Worm (Caenorhabditis elegans) whole organism, L2 larva: ENCODE data around the gene C52D10.3.

Experiments used
- C34F6.9 ChIP-seq: fragments of 150-350 bp; optimal IDR thresholded peaks from 2 replicates; lab custom pipeline; 2014; ENCODE audit warnings: missing biosample characterization, missing genetic modification characterization
- F13H6.1 ChIP-seq: sonication (generic microtip); optimal IDR thresholded peaks from 2 replicates; lab custom pipeline; 2016; ENCODE audit warnings: missing genetic modification characterization, missing compliant biosample characterization
- R02D3.7 ChIP-seq: fragments of 150-350 bp; optimal IDR thresholded peaks from 2 replicates; lab custom pipeline; 2014; ENCODE audit warnings: missing biosample characterization, missing genetic modification characterization
- Y55F3AM.14 ChIP-seq: fragments of 200-800 bp; sonication (Bioruptor generic); optimal IDR thresholded peaks from 2 replicates; lab custom pipeline; 2018; ENCODE audit warnings: mild to moderate bottlenecking, missing genetic modification characterization, missing compliant biosample characterization
- ZK546.5 ChIP-seq: sonication (generic microtip); optimal IDR thresholded peaks from 2 replicates; lab custom pipeline; 2017; ENCODE audit warnings: missing biosample characterization, missing genetic modification characterization
- alr-1 ChIP-seq: fragments of 150-350 bp; optimal IDR thresholded peaks from 2 replicates; lab custom pipeline; 2014; ENCODE audit warnings: missing biosample characterization, missing genetic modification characterization
- aly-2 ChIP-seq: fragments of 150-350 bp; optimal IDR thresholded peaks from 2 replicates; lab custom pipeline; 2014; ENCODE audit warnings: missing biosample characterization, missing genetic modification characterization
- ama-1 ChIP-seq: fragments of 150-350 bp; optimal IDR thresholded peaks from 2 replicates; lab custom pipeline; 2018; ENCODE audit warnings: inconsistent platforms
- blmp-1 ChIP-seq: sonication (generic microtip); optimal IDR thresholded peaks from 2 replicates; lab custom pipeline; 2017; ENCODE audit warnings: missing genetic modification characterization, mild to moderate bottlenecking, missing compliant biosample characterization, antibody characterized with exemption, moderate library complexity; ENCODE audit not compliant: insufficient read depth
- ceh-16 ChIP-seq: fragments of 150-350 bp; optimal IDR thresholded peaks from 2 replicates; lab custom pipeline; 2014; ENCODE audit warnings: missing biosample characterization, missing genetic modification characterization
- ceh-82 ChIP-seq: fragments of 150-350 bp; optimal IDR thresholded peaks from 2 replicates; lab custom pipeline; 2014; ENCODE audit warnings: missing biosample characterization, missing genetic modification characterization
- crh-2 ChIP-seq: sonication (generic microtip); optimal IDR thresholded peaks from 2 replicates; lab custom pipeline; 2017; ENCODE audit warnings: missing biosample characterization, missing genetic modification characterization
- dmd-4 ChIP-seq: sonication (generic microtip); optimal IDR thresholded peaks from 2 replicates; lab custom pipeline; 2017; ENCODE audit warnings: missing biosample characterization, missing genetic modification characterization
- egl-27 ChIP-seq: sonication (generic microtip); optimal IDR thresholded peaks from 3 replicates; lab custom pipeline; 2017; ENCODE audit warnings: missing biosample characterization, missing genetic modification reagents, missing genetic modification characterization
- elt-1 ChIP-seq: fragments of 150-350 bp; optimal IDR thresholded peaks from 2 replicates; lab custom pipeline; 2014; ENCODE audit warnings: missing biosample characterization, missing genetic modification characterization
- elt-3 ChIP-seq: sonication (generic microtip); optimal IDR thresholded peaks from 2 replicates; lab custom pipeline; 2017; ENCODE audit warnings: missing biosample characterization, missing genetic modification characterization
- fos-1 ChIP-seq: fragments of 150-350 bp; optimal IDR thresholded peaks from 2 replicates; lab custom pipeline; 2014; ENCODE audit warnings: missing biosample characterization, missing genetic modification characterization
- gmeb-1 ChIP-seq: fragments of 150-350 bp; optimal IDR thresholded peaks from 2 replicates; lab custom pipeline; 2014; ENCODE audit warnings: missing biosample characterization, missing genetic modification characterization
- lin-13 ChIP-seq: fragments of 150-350 bp; optimal IDR thresholded peaks from 2 replicates; lab custom pipeline; 2014; ENCODE audit warnings: missing biosample characterization, missing genetic modification reagents, missing genetic modification characterization
- lsy-2 ChIP-seq, 2 experiments: fragments of 150-350 bp in 1 of 2; sonication (generic microtip) in 1 of 2; optimal IDR thresholded peaks; 2 replicates each; lab custom pipeline; 2014 to 2017; ENCODE audit warnings: missing biosample characterization in 2 of 2, missing genetic modification characterization in 2 of 2
- mab-5 ChIP-seq: fragments of 150-350 bp; optimal IDR thresholded peaks from 2 replicates; lab custom pipeline; 2014; ENCODE audit warnings: missing biosample characterization, missing genetic modification characterization
- mbf-1 ChIP-seq: sonication (generic microtip); optimal IDR thresholded peaks from 2 replicates; lab custom pipeline; 2017; ENCODE audit warnings: missing biosample characterization, missing genetic modification characterization
- nhr-10 ChIP-seq: sonication (generic microtip); optimal IDR thresholded peaks from 2 replicates; lab custom pipeline; 2017; ENCODE audit warnings: missing biosample characterization, missing genetic modification characterization
- nhr-12 ChIP-seq: fragments of 150-350 bp; optimal IDR thresholded peaks from 2 replicates; lab custom pipeline; 2014; ENCODE audit warnings: missing biosample characterization, missing genetic modification characterization
- nhr-129 ChIP-seq: fragments of 150-350 bp; optimal IDR thresholded peaks from 2 replicates; lab custom pipeline; 2014; ENCODE audit warnings: missing biosample characterization, missing genetic modification characterization
- nhr-23 ChIP-seq: fragments of 150-350 bp; optimal IDR thresholded peaks from 2 replicates; lab custom pipeline; 2014; ENCODE audit warnings: missing biosample characterization, missing genetic modification reagents, missing genetic modification characterization
- nhr-237 ChIP-seq: fragments of 150-350 bp; optimal IDR thresholded peaks from 2 replicates; lab custom pipeline; 2014; ENCODE audit warnings: missing biosample characterization, missing genetic modification characterization
- nhr-25 ChIP-seq: fragments of 150-350 bp; sonication (generic microtip); optimal IDR thresholded peaks from 3 replicates; lab custom pipeline; 2014; ENCODE audit warnings: missing biosample characterization, missing genetic modification characterization
- nhr-6 ChIP-seq: fragments of 150-350 bp; optimal IDR thresholded peaks from 2 replicates; lab custom pipeline; 2014; ENCODE audit warnings: missing biosample characterization, missing genetic modification characterization
- nhr-77 ChIP-seq: fragments of 150-350 bp; optimal IDR thresholded peaks from 2 replicates; lab custom pipeline; 2014; ENCODE audit warnings: missing biosample characterization, missing genetic modification characterization
- peb-1 ChIP-seq: fragments of 150-350 bp; optimal IDR thresholded peaks from 2 replicates; lab custom pipeline; 2014; ENCODE audit warnings: missing biosample characterization, missing genetic modification characterization
- sem-4 ChIP-seq: fragments of 150-350 bp; optimal IDR thresholded peaks from 2 replicates; lab custom pipeline; 2014; ENCODE audit warnings: missing biosample characterization, missing genetic modification reagents, missing genetic modification characterization
- skn-1 ChIP-seq: sonication (generic microtip); optimal IDR thresholded peaks from 2 replicates; lab custom pipeline; 2017; ENCODE audit warnings: missing biosample characterization, missing genetic modification characterization
- unc-39 ChIP-seq: fragments of 150-350 bp; optimal IDR thresholded peaks from 2 replicates; lab custom pipeline; 2014; ENCODE audit warnings: missing biosample characterization, missing genetic modification characterization
- unc-55 ChIP-seq: fragments of 150-350 bp; sonication (generic microtip); optimal IDR thresholded peaks from 3 replicates; lab custom pipeline; 2014; ENCODE audit warnings: missing biosample characterization, missing genetic modification reagents, missing genetic modification characterization
- unc-62 ChIP-seq: fragments of 150-350 bp; optimal IDR thresholded peaks from 2 replicates; lab custom pipeline; 2014; ENCODE audit warnings: missing biosample characterization, missing genetic modification reagents, missing genetic modification characterization
- ztf-11 ChIP-seq: sonication (generic microtip); optimal IDR thresholded peaks from 2 replicates; lab custom pipeline; 2017; ENCODE audit warnings: missing biosample characterization, missing genetic modification characterization
- ztf-4 ChIP-seq: fragments of 150-350 bp; optimal IDR thresholded peaks from 2 replicates; lab custom pipeline; 2014; ENCODE audit warnings: missing biosample characterization, missing genetic modification characterization

C52D10.3 gene

ce11 chrIV:17209309-17209708, 33.0 kb downstream of the C52D10.3 start:
- TF ChIP-seq ztf-11 (no peak), peb-1 (no peak), nhr-25 (tag; lab: Kevin White, UChicago) (peak; percentile 38), gmeb-1 (no peak), alr-1 (no peak), crh-2 (no peak), unc-39 (tag; lab: Kevin White, UChicago) (no peak), nhr-237 (tag; lab: Kevin White, UChicago) (no peak), C34F6.9 (tag; lab: Kevin White, UChicago) (peak; percentile 3)
- TF ChIP-seq, all 48 proteins: peak for 2

ce11 chrIV:17210754-17211153, 34.5 kb downstream of the C52D10.3 start:
- TF ChIP-seq Y55F3AM.14 (no peak), blmp-1 (tag; lab: Kevin White, UChicago) (peak; percentile 3), aly-2 (tag; lab: Kevin White, UChicago) (no peak), unc-55 (peak; percentile 38)

DNA sequence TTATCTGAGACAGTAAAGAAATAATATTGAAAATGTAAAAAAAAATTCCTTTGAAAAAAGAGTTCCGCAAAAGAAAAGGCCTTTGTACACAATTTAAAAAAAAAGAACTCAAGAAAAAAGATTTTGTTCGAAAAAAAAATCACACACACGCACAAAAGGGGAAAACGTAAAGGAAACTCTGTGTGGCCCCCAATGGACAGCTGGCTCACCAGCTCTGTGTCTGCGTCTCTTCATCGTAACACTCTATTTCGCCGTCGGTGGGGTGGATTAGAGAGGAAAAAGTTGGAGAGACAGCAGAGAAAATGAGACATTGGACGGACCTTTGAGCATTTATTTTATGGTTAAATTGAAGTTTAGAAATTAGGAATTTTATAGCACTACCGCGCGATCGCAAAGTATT, 38.8 kb downstream of the C52D10.3 start:
- no peak for TF ChIP-seq dmd-4 (tag; lab: Kevin White, UChicago)
- peak; percentile 48 for TF ChIP-seq unc-55
- no peak for TF ChIP-seq blmp-1 (tag; lab: Kevin White, UChicago)
- TF ChIP-seq C34F6.9 (tag; lab: Kevin White, UChicago), result peak; percentile 22

DNA sequence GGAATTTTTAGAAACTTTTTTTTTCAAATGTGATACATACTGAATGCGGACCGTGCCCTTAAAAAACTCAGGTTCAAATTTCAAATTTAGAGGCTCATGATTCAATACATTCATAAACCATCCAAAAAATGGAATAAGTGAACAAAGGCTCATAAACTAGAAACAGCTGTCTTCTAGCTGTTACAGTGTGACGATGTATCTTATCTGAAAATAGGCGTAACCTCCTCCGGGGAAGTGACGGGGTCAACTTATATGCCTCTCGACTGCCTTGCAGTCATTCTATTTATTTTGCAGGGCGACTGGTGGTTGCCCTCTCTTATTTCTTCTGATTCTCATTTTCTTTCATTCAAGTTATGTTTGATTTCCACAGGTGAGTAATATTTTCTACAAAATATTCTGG, 39.8 kb downstream of the C52D10.3 start, which contains the start of gene Y116A8B.1:
Y116A8B.1 (plus strand) TSS at position 301 of the 400 bp plus-strand sequence.
- TF ChIP-seq nhr-10 (tag; lab: Kevin White, UChicago) (no peak), R02D3.7 (no peak), skn-1 (tag; lab: Kevin White, UChicago) (no peak), unc-62 (GFP tag; lab: Kevin White, UChicago) (no peak), peb-1 (no peak), egl-27 (no peak), ama-1 (lab: Kevin White, UChicago) (no peak), fos-1 (no peak), ztf-4 (tag; lab: Kevin White, UChicago) (no peak), ceh-82 (tag; lab: Kevin White, UChicago) (no peak), sem-4 (tag; lab: Kevin White, UChicago) (no peak), nhr-6 (tag; lab: Kevin White, UChicago) (no peak)

- TF ChIP-seq nhr-77 (no peak), nhr-129 (no peak), dmd-4 (tag; lab: Kevin White, UChicago) (no peak), skn-1 (tag; lab: Kevin White, UChicago) (no peak), R02D3.7 (no peak), nhr-12 (tag; lab: Kevin White, UChicago) (no peak), elt-3 (tag; lab: Kevin White, UChicago) (no peak), sem-4 (tag; lab: Kevin White, UChicago) (no peak), lsy-2 (tag; optimal IDR thresholded peaks at IDR 0.05; lab: Kevin White, UChicago) (no peak), mab-5 (tag; lab: Kevin White, UChicago) (no peak), ZK546.5 (no peak), nhr-10 (tag; lab: Kevin White, UChicago) (no peak), nhr-23 (tag; lab: Kevin White, UChicago) (no peak), mbf-1 (tag; lab: Kevin White, UChicago) (no peak), lin-13 (no peak), ceh-16 (tag; lab: Kevin White, UChicago) (no peak), nhr-25 (tag; lab: Kevin White, UChicago) (no peak), unc-39 (tag; lab: Kevin White, UChicago) (no peak), F13H6.1 (no peak), elt-1 (tag; lab: Kevin White, UChicago) (no peak)
These were observed 47.2 kb downstream of the C52D10.3 start, which contains the start of gene Y116A8B.4 for ce11 chrIV:17223474-17223873. TSS of gene Y116A8B.4 (plus strand) at chrIV:17223774.
